Worm (Caenorhabditis elegans) whole organism, young adult: ENCODE measurements around the gene nspe-3.
A peak's percentile ranks its signal among the peaks of the same experiment; 100 is the strongest.

Experiments
- B0261.1 ChIP-seq: sonication (generic microtip); optimal IDR thresholded peaks from 2 replicates; lab custom pipeline; 2016; ENCODE audit warnings: mild to moderate bottlenecking, missing genetic modification characterization, moderate library complexity, missing compliant biosample characterization
- F22D6.2 ChIP-seq: sonication (generic microtip); optimal IDR thresholded peaks from 2 replicates; lab custom pipeline; 2016; ENCODE audit warnings: mild to moderate bottlenecking, missing genetic modification characterization, missing compliant biosample characterization
- F37B4.10 ChIP-seq: fragments of 200-800 bp; sonication (Bioruptor generic); IDR thresholded peaks from 2 replicates; pipeline ENCODE4 v1.3.6; 2022; ENCODE audit warnings: missing genetic modification characterization, missing compliant biosample characterization
- F57A8.1 ChIP-seq: fragments of 200-800 bp; sonication (Bioruptor generic); optimal IDR thresholded peaks from 2 replicates; lab custom pipeline; 2018; ENCODE audit warnings: mild to moderate bottlenecking, missing genetic modification characterization, moderate library complexity, missing compliant biosample characterization
- F57C9.4 ChIP-seq: sonication (generic microtip); optimal IDR thresholded peaks from 2 replicates; lab custom pipeline; 2017; ENCODE audit warnings: mild to moderate bottlenecking, missing genetic modification characterization, missing compliant biosample characterization
- K12H6.12 ChIP-seq: fragments of 200-800 bp; sonication (Bioruptor generic); optimal IDR thresholded peaks from 2 replicates; lab custom pipeline; 2018; ENCODE audit warnings: mild to moderate bottlenecking, missing genetic modification characterization, missing compliant biosample characterization
- T07F8.4 ChIP-seq: sonication (generic microtip); optimal IDR thresholded peaks from 2 replicates; lab custom pipeline; 2016; ENCODE audit warnings: mild to moderate bottlenecking, missing genetic modification characterization, moderate library complexity, missing compliant biosample characterization
- Y56A3A.18 ChIP-seq: fragments of 200-800 bp; sonication (Bioruptor generic); IDR thresholded peaks from 2 replicates; pipeline ENCODE4 v1.3.6; 2022; ENCODE audit warnings: missing genetic modification reagents, missing genetic modification characterization, missing compliant biosample characterization
- Y67H2A.10 ChIP-seq: fragments of 200-800 bp; sonication (Bioruptor generic); conservative IDR thresholded peaks from 2 replicates; pipeline ENCODE4 v1.3.6; 2022; ENCODE audit warnings: missing genetic modification reagents, missing genetic modification characterization, missing compliant biosample characterization
- Y95B8A.8 ChIP-seq: fragments of 200-800 bp; sonication (Bioruptor generic); IDR thresholded peaks from 2 replicates; pipeline ENCODE4 v1.3.6; 2022; ENCODE audit warnings: missing genetic modification reagents, missing genetic modification characterization, missing compliant biosample characterization
- attf-3 ChIP-seq: fragments of 200-800 bp; sonication (Bioruptor generic); conservative IDR thresholded peaks from 2 replicates; pipeline ENCODE4 v1.3.6; 2022; ENCODE audit warnings: missing genetic modification reagents, missing genetic modification characterization, missing compliant biosample characterization
- cebp-1 ChIP-seq, 2 experiments: fragments of 200-800 bp in 1 of 2; sonication (Bioruptor generic) in 1 of 2; sonication (generic microtip) in 1 of 2; IDR thresholded peaks in 1 of 2; optimal IDR thresholded peaks in 1 of 2; 2 replicates each; pipeline versions ENCODE4 v1.3.6 to Lab custom; 2017 to 2022; ENCODE audit warnings: missing compliant biosample characterization in 2 of 2, missing genetic modification characterization in 2 of 2, mild to moderate bottlenecking in 1 of 2, missing genetic modification reagents in 1 of 2, moderate library complexity in 1 of 2
- ceh-27 ChIP-seq: fragments of 200-800 bp; sonication (Bioruptor generic); optimal IDR thresholded peaks from 2 replicates; lab custom pipeline; 2018; ENCODE audit warnings: mild to moderate bottlenecking, missing genetic modification characterization, moderate library complexity, missing compliant biosample characterization
- fkh-3 ChIP-seq: sonication (generic microtip); optimal IDR thresholded peaks from 2 replicates; lab custom pipeline; 2016; ENCODE audit warnings: mild to moderate bottlenecking, missing genetic modification characterization, missing compliant biosample characterization
- him-1 ChIP-seq: sonication (generic microtip); optimal IDR thresholded peaks from 2 replicates; lab custom pipeline; 2016; ENCODE audit warnings: missing genotype, missing genetic modification reagents, missing genetic modification characterization, missing compliant biosample characterization
- hlh-26 ChIP-seq: fragments of 200-800 bp; sonication (Bioruptor generic); conservative IDR thresholded peaks from 2 replicates; pipeline ENCODE4 v1.3.6; 2022; ENCODE audit warnings: missing genetic modification reagents, missing genetic modification characterization, missing compliant biosample characterization
- hmg-1.2 ChIP-seq: fragments of 200-800 bp; sonication (Bioruptor generic); IDR thresholded peaks from 2 replicates; pipeline ENCODE4 v1.3.6; 2022; ENCODE audit warnings: missing genetic modification reagents, missing genetic modification characterization, missing compliant biosample characterization
- lag-1 ChIP-seq: fragments of 200-800 bp; sonication (Bioruptor generic); IDR thresholded peaks from 2 replicates; pipeline ENCODE4 v1.3.6; 2022; ENCODE audit warnings: missing genetic modification reagents, missing genetic modification characterization, missing compliant biosample characterization
- lin-26 ChIP-seq: fragments of 200-800 bp; sonication (Bioruptor generic); IDR thresholded peaks from 2 replicates; pipeline ENCODE4 v1.3.6; 2022; ENCODE audit warnings: missing genetic modification reagents, missing genetic modification characterization, missing compliant biosample characterization
- lin-35 ChIP-seq, 3 experiments: fragments of 150-350 bp in 2 of 3; sonication (generic microtip) in 1 of 3; optimal IDR thresholded peaks; 2 replicates each; lab custom pipeline; 2014 to 2018; ENCODE audit warnings: missing biosample characterization in 3 of 3, missing genetic modification characterization in 3 of 3, missing genetic modification reagents in 3 of 3
- lin-54 ChIP-seq: fragments of 200-800 bp; sonication (Bioruptor generic); optimal IDR thresholded peaks from 2 replicates; lab custom pipeline; 2018; ENCODE audit warnings: mild to moderate bottlenecking, missing genetic modification characterization, missing compliant biosample characterization
- lir-1 ChIP-seq: fragments of 200-800 bp; sonication (Bioruptor generic); conservative IDR thresholded peaks from 2 replicates; pipeline ENCODE4 v1.3.6; 2022; ENCODE audit warnings: missing genetic modification reagents, missing genetic modification characterization, missing compliant biosample characterization
- madf-8 ChIP-seq: fragments of 200-800 bp; sonication (Bioruptor generic); conservative IDR thresholded peaks from 2 replicates; pipeline ENCODE4 v1.3.6; 2022; ENCODE audit warnings: missing genetic modification reagents, missing genetic modification characterization, missing compliant biosample characterization
- mel-28 ChIP-seq: sonication (generic microtip); optimal IDR thresholded peaks from 2 replicates; lab custom pipeline; 2016; ENCODE audit warnings: borderline replicate concordance, mild to moderate bottlenecking, missing genetic modification characterization, missing compliant biosample characterization
- nfya-1 ChIP-seq: sonication (generic microtip); optimal IDR thresholded peaks from 2 replicates; lab custom pipeline; 2017; ENCODE audit warnings: antibody characterized with exemption, missing compliant biosample characterization, missing genetic modification characterization, borderline replicate concordance; ENCODE audit not compliant: insufficient read depth
- nfya-2 ChIP-seq: fragments of 200-800 bp; sonication (Bioruptor generic); IDR thresholded peaks from 2 replicates; pipeline ENCODE4 v1.3.6; 2022; ENCODE audit warnings: missing genetic modification reagents, missing genetic modification characterization, missing compliant biosample characterization
- nhr-179 ChIP-seq: sonication (generic microtip); optimal IDR thresholded peaks from 2 replicates; lab custom pipeline; 2016; ENCODE audit warnings: mild to moderate bottlenecking, missing genetic modification characterization, missing compliant biosample characterization
- pbrm-1 ChIP-seq: fragments of 200-800 bp; sonication (Bioruptor generic); IDR thresholded peaks from 2 replicates; pipeline ENCODE4 v1.3.6; 2022; ENCODE audit warnings: missing genetic modification reagents, missing genetic modification characterization, missing compliant biosample characterization
- pha-4 ChIP-seq: fragments of 150-350 bp; sonication (generic microtip); optimal IDR thresholded peaks from 2 replicates; lab custom pipeline; 2014; ENCODE audit warnings: missing biosample characterization, missing genetic modification reagents, missing genetic modification characterization
- sdz-38 ChIP-seq: sonication (generic microtip); optimal IDR thresholded peaks from 2 replicates; lab custom pipeline; 2016; ENCODE audit warnings: missing genotype, missing genetic modification characterization, missing compliant biosample characterization
- snpc-4 ChIP-seq, 5 experiments: fragments of 150-350 bp in 1 of 5; sonication (generic microtip) in 4 of 5; optimal IDR thresholded peaks; 2 replicates each; lab custom pipeline; 2014 to 2018; ENCODE audit warnings: missing genetic modification characterization in 5 of 5, missing biosample characterization in 3 of 5, antibody characterized with exemption in 2 of 5, mild to moderate bottlenecking in 2 of 5, missing compliant biosample characterization in 2 of 5, missing genotype in 2 of 5, moderate library complexity in 2 of 5, missing genetic modification reagents in 1 of 5
- somi-1 ChIP-seq: fragments of 200-800 bp; sonication (Bioruptor generic); optimal IDR thresholded peaks from 2 replicates; lab custom pipeline; 2018; ENCODE audit warnings: mild to moderate bottlenecking, missing genetic modification characterization, missing compliant biosample characterization
- tbp1 ChIP-seq: fragments of 200-800 bp; sonication (Bioruptor generic); optimal IDR thresholded peaks from 2 replicates; lab custom pipeline; 2018; ENCODE audit warnings: mild to moderate bottlenecking, missing genetic modification characterization, missing compliant biosample characterization
- unc-62 ChIP-seq: fragments of 150-350 bp; optimal IDR thresholded peaks from 2 replicates; lab custom pipeline; 2014; ENCODE audit warnings: missing biosample characterization, missing genetic modification reagents, missing genetic modification characterization
- xnd-1 ChIP-seq: sonication (generic microtip); optimal IDR thresholded peaks from 2 replicates; lab custom pipeline; 2016; ENCODE audit warnings: missing genotype, missing genetic modification reagents, missing genetic modification characterization, missing compliant biosample characterization
- zfh-2 ChIP-seq: fragments of 200-800 bp; sonication (Bioruptor generic); conservative IDR thresholded peaks from 2 replicates; pipeline ENCODE4 v1.3.6; 2022; ENCODE audit warnings: missing genetic modification reagents, missing genetic modification characterization, missing compliant biosample characterization
- zim-3 ChIP-seq: sonication (generic microtip); optimal IDR thresholded peaks from 2 replicates; lab custom pipeline; 2017; ENCODE audit warnings: mild to moderate bottlenecking, missing genetic modification characterization, moderate library complexity, missing compliant biosample characterization
- ztf-22 ChIP-seq: fragments of 200-800 bp; sonication (Bioruptor generic); optimal IDR thresholded peaks from 2 replicates; lab custom pipeline; 2018; ENCODE audit warnings: mild to moderate bottlenecking, missing genetic modification characterization, moderate library complexity, missing compliant biosample characterization
- ztf-25 ChIP-seq: fragments of 200-800 bp; sonication (Bioruptor generic); IDR thresholded peaks from 2 replicates; pipeline ENCODE4 v1.3.6; 2022; ENCODE audit warnings: missing genetic modification reagents, missing genetic modification characterization, missing compliant biosample characterization
- ztf-26 ChIP-seq: sonication (generic microtip); optimal IDR thresholded peaks from 2 replicates; lab custom pipeline; 2017; ENCODE audit warnings: missing genetic modification characterization, missing compliant biosample characterization

Gene nspe-3

ce11 chrII:12659676-12660371 lies 42.1 kb downstream of the nspe-3 start (continued):
- TF ChIP-seq Y95B8A.8 (GFP tag; lab: Robert Waterston, UW) (no peak), zfh-2 (GFP tag; lab: Robert Waterston, UW) (0 out of 2 replicates have a peak, but pooled peaks have one; percentile 20), K12H6.12 (tag; lab: Kevin White, UChicago) (peak; percentile 30), xnd-1 (no peak), lin-26 (GFP tag; lab: Robert Waterston, UW) (no peak), ztf-25 (GFP tag; lab: Robert Waterston, UW) (no peak), sdz-38 (tag; lab: Kevin White, UChicago) (no peak), him-1 (tag; lab: Kevin White, UChicago) (no peak), nhr-179 (tag; lab: Kevin White, UChicago) (no peak), hlh-26 (no peak), F22D6.2 (no peak), cebp-1 (GFP tag; IDR thresholded peaks at IDR 0.05; lab: Robert Waterston, UW) (no peak), cebp-1 (tag; optimal IDR thresholded peaks at IDR 0.05; lab: Kevin White, UChicago) (peak; percentile 14), F57A8.1 (GFP tag; lab: Kevin White, UChicago) (no peak), F57C9.4 (tag; lab: Kevin White, UChicago) (no peak), lag-1 (GFP tag; lab: Robert Waterston, UW) (no peak), lin-35 (GFP tag; optimal IDR thresholded peaks at IDR 0.05; lab: Kevin White, UChicago) (peak in 1 of 3 experiments; percentile 45), lir-1 (no peak), ztf-22 (GFP tag; lab: Kevin White, UChicago) (no peak), somi-1 (GFP tag; lab: Kevin White, UChicago) (no peak), T07F8.4 (tag; lab: Kevin White, UChicago) (no peak), hmg-1.2 (GFP tag; lab: Robert Waterston, UW) (peak; percentile 57), pha-4 (tag; lab: Kevin White, UChicago) (no peak), ztf-26 (tag; lab: Kevin White, UChicago) (no peak), nfya-1 (tag; lab: Kevin White, UChicago) (no peak), B0261.1 (no peak), unc-62 (GFP tag; lab: Kevin White, UChicago) (no peak), F37B4.10 (GFP tag; lab: Robert Waterston, UW) (0 out of 2 replicates have a peak, but pooled peaks have one; percentile 69), madf-8 (GFP tag; lab: Robert Waterston, UW) (no peak), nfya-2 (GFP tag; lab: Robert Waterston, UW) (no peak), pbrm-1 (no peak), mel-28 (tag; lab: Kevin White, UChicago) (no peak)
- TF ChIP-seq, all 124 proteins: peak for 6

ce11 chrII:12661930-12662329 lies 44.2 kb downstream of the nspe-3 start:
- no peak for TF ChIP-seq tbp1
- no peak for TF ChIP-seq K12H6.12 (tag; lab: Kevin White, UChicago)
- peak; percentile 15 for TF ChIP-seq ceh-27

- TF ChIP-seq cebp-1 (GFP tag; IDR thresholded peaks at IDR 0.05; lab: Robert Waterston, UW) (no peak), cebp-1 (tag; optimal IDR thresholded peaks at IDR 0.05; lab: Kevin White, UChicago) (no peak), ceh-27 (peak; percentile 11), hmg-1.2 (GFP tag; lab: Robert Waterston, UW) (peak; percentile 44; the same call in 1 of the 2 replicates), lin-54 (no peak), Y67H2A.10 (GFP tag; lab: Robert Waterston, UW) (no peak), snpc-4 (GFP tag; optimal IDR thresholded peaks at IDR 0.05; lab: Kevin White, UChicago) (no peak), snpc-4 (tag; optimal IDR thresholded peaks at IDR 0.05; lab: Kevin White, UChicago) (no peak), ztf-26 (tag; lab: Kevin White, UChicago) (no peak), zim-3 (tag; lab: Kevin White, UChicago) (no peak), sdz-38 (tag; lab: Kevin White, UChicago) (no peak), somi-1 (GFP tag; lab: Kevin White, UChicago) (no peak), Y56A3A.18 (GFP tag; lab: Robert Waterston, UW) (no peak), zfh-2 (GFP tag; lab: Robert Waterston, UW) (peak; percentile 34; the same call in 1 of the 2 replicates), fkh-3 (tag; lab: Kevin White, UChicago) (no peak), attf-3 (GFP tag; lab: Robert Waterston, UW) (no peak)
Measured at ce11 chrII:12665019-12665418, 47.3 kb downstream of the nspe-3 start.
